Fruit fly (Drosophila melanogaster) whole organism, embryonic: Measurements from ENCODE around the gene CG9839.
A peak's percentile ranks its signal among the peaks of the same experiment; 100 is the strongest.

ENCODE experiments used
- Ada2b ChIP-seq: fragments of 200-800 bp; sonication (Bioruptor generic); IDR thresholded peaks from 2 replicates; pipeline ENCODE4 v1.3.6; 2022; ENCODE audit warnings: missing biosample characterization, missing genetic modification characterization
- Atf-2 ChIP-seq: fragments of 200-800 bp; sonication (Bioruptor generic); optimal IDR thresholded peaks from 2 replicates; lab custom pipeline; 2016; ENCODE audit warnings: missing biosample characterization, missing genetic modification characterization
- B-H1 ChIP-seq: fragments of 200-800 bp; sonication (Bioruptor generic); IDR thresholded peaks from 3 replicates; pipeline ENCODE4 v1.3.6; 2022; ENCODE audit warnings: missing biosample characterization, missing genetic modification characterization
- CG10654 ChIP-seq: fragments of 200-800 bp; sonication (Bioruptor generic); optimal IDR thresholded peaks from 2 replicates; lab custom pipeline; 2016; ENCODE audit warnings: missing biosample characterization, missing genetic modification characterization
- CG11247 ChIP-seq: fragments of 200-800 bp; sonication (Bioruptor generic); IDR thresholded peaks from 2 replicates; pipeline ENCODE4 v1.3.6; 2022; ENCODE audit warnings: missing biosample characterization, missing genetic modification characterization
- CG1233 ChIP-seq: fragments of 200-800 bp; sonication (Bioruptor generic); optimal IDR thresholded peaks from 4 replicates; lab custom pipeline; 2018; ENCODE audit warnings: missing biosample characterization, mild to moderate bottlenecking, missing genetic modification characterization
- CG12769 ChIP-seq: fragments of 200-800 bp; sonication (Bioruptor generic); optimal IDR thresholded peaks from 2 replicates; lab custom pipeline; 2019; ENCODE audit warnings: missing biosample characterization, mild to moderate bottlenecking, missing genetic modification characterization, moderate library complexity
- CG14860 ChIP-seq: fragments of 200-800 bp; sonication (Bioruptor generic); IDR thresholded peaks from 3 replicates; pipeline ENCODE4 v1.3.6; 2022; ENCODE audit warnings: missing biosample characterization, missing genetic modification characterization; ENCODE audit not compliant: partially characterized antibody
- CG1529 ChIP-seq: fragments of 200-800 bp; sonication (Bioruptor generic); optimal IDR thresholded peaks from 3 replicates; lab custom pipeline; 2018; ENCODE audit warnings: missing biosample characterization, missing genetic modification characterization
- CG2712 ChIP-seq: fragments of 200-800 bp; optimal IDR thresholded peaks from 3 replicates; lab custom pipeline; 2019; ENCODE audit warnings: missing biosample characterization, mild to moderate bottlenecking, missing genetic modification characterization, moderate library complexity
- CG31388 ChIP-seq: fragments of 200-800 bp; sonication (Bioruptor generic); optimal IDR thresholded peaks from 2 replicates; lab custom pipeline; 2016; ENCODE audit warnings: missing biosample characterization, missing genetic modification characterization
- CG3281 ChIP-seq: fragments of 200-800 bp; sonication (Bioruptor generic); optimal IDR thresholded peaks from 3 replicates; lab custom pipeline; 2017; ENCODE audit warnings: missing biosample characterization, mild to moderate bottlenecking, missing genetic modification characterization
- CG34376 ChIP-seq: fragments of 200-800 bp; sonication (Bioruptor generic); optimal IDR thresholded peaks from 2 replicates; lab custom pipeline; 2018; ENCODE audit warnings: missing biosample characterization, mild to moderate bottlenecking, missing genetic modification characterization
- CG4282 ChIP-seq: fragments of 200-800 bp; sonication (Bioruptor generic); optimal IDR thresholded peaks from 2 replicates; lab custom pipeline; 2016; ENCODE audit warnings: missing biosample characterization, missing genetic modification characterization
- CG4328 ChIP-seq: fragments of 200-800 bp; sonication (Bioruptor generic); optimal IDR thresholded peaks from 3 replicates; lab custom pipeline; 2017; ENCODE audit warnings: missing biosample characterization, missing genetic modification reagents, missing genetic modification characterization
- CG43689 ChIP-seq: fragments of 200-800 bp; sonication (Bioruptor generic); IDR thresholded peaks from 2 replicates; pipeline ENCODE4 v1.3.6; 2022; ENCODE audit warnings: missing biosample characterization, missing genetic modification characterization
- CG4707 ChIP-seq: fragments of 200-800 bp; sonication (Bioruptor generic); optimal IDR thresholded peaks from 2 replicates; lab custom pipeline; 2018; ENCODE audit warnings: missing biosample characterization, mild to moderate bottlenecking, missing genetic modification characterization, moderate library complexity
- CG7786 ChIP-seq: fragments of 200-800 bp; sonication (Bioruptor generic); optimal IDR thresholded peaks from 2 replicates; lab custom pipeline; 2016; ENCODE audit warnings: missing biosample characterization, missing genetic modification characterization
- CG7839 ChIP-seq: fragments of 200-800 bp; sonication (Bioruptor generic); optimal IDR thresholded peaks from 3 replicates; lab custom pipeline; 2018; ENCODE audit warnings: missing biosample characterization, mild to moderate bottlenecking, missing genetic modification characterization, moderate library complexity
- CG7963 ChIP-seq: fragments of 200-800 bp; sonication (Bioruptor generic); IDR thresholded peaks from 3 replicates; pipeline ENCODE4 v1.3.6; 2022; ENCODE audit warnings: missing biosample characterization, missing genetic modification characterization; ENCODE audit not compliant: partially characterized antibody
- CG8281 ChIP-seq: fragments of 200-800 bp; sonication (Bioruptor generic); optimal IDR thresholded peaks from 2 replicates; lab custom pipeline; 2018; ENCODE audit warnings: missing biosample characterization, mild to moderate bottlenecking, missing genetic modification characterization, moderate library complexity
- CG9437 ChIP-seq: fragments of 200-800 bp; sonication (Bioruptor generic); optimal IDR thresholded peaks from 2 replicates; lab custom pipeline; 2018; ENCODE audit warnings: missing biosample characterization, mild to moderate bottlenecking, missing genetic modification characterization
- D ChIP-seq, 2 experiments: fragments of 200-800 bp in 1 of 2; fragments of >200 bp in 1 of 2; sonication (Bioruptor generic) in 1 of 2; optimal IDR thresholded peaks; 2 replicates in 1 of 2; 3 replicates in 1 of 2; lab custom pipeline; 2017; ENCODE audit warnings: mild to moderate bottlenecking in 1 of 2, missing biosample characterization in 1 of 2, missing genetic modification characterization in 1 of 2, missing genetic modification reagents in 1 of 2
- E2f2 ChIP-seq: fragments of 200-800 bp; sonication (Bioruptor generic); IDR thresholded peaks from 2 replicates; pipeline ENCODE4 v1.3.6; 2022; ENCODE audit warnings: missing biosample characterization, missing genetic modification characterization
- Ets65A ChIP-seq: fragments of 200-800 bp; sonication (Bioruptor generic); peaks from one replicate; lab custom pipeline; 2016; ENCODE audit warnings: missing biosample characterization, missing genetic modification characterization
- Fer3 ChIP-seq: fragments of 200-800 bp; sonication (Bioruptor generic); optimal IDR thresholded peaks from 2 replicates; lab custom pipeline; 2018; ENCODE audit warnings: missing biosample characterization, mild to moderate bottlenecking, missing genetic modification characterization, moderate library complexity
- Gug ChIP-seq: fragments of 200-800 bp; sonication (Bioruptor generic); IDR thresholded peaks from 4 replicates; pipeline ENCODE4 v1.3.6; 2022; ENCODE audit warnings: missing biosample characterization, missing genetic modification characterization
- Lhr ChIP-seq: fragments of 200-800 bp; sonication (Bioruptor generic); optimal IDR thresholded peaks from 3 replicates; lab custom pipeline; 2017; ENCODE audit warnings: mild to moderate bottlenecking, missing biosample characterization, missing genetic modification reagents, missing genetic modification characterization
- MESR4 ChIP-seq: fragments of 200-800 bp; sonication (Bioruptor generic); optimal IDR thresholded peaks from 2 replicates; lab custom pipeline; 2018; ENCODE audit warnings: missing biosample characterization, mild to moderate bottlenecking, missing genetic modification characterization, moderate library complexity
- Mrtf ChIP-seq: fragments of 200-800 bp; sonication (Bioruptor generic); IDR thresholded peaks from 3 replicates; pipeline ENCODE4 v1.3.6; 2022; ENCODE audit warnings: missing biosample characterization, missing genetic modification characterization
- Nf-YA ChIP-seq: fragments of 200-800 bp; sonication (Bioruptor generic); IDR thresholded peaks from 2 replicates; pipeline ENCODE4 v1.3.6; 2022; ENCODE audit warnings: missing biosample characterization, missing genetic modification characterization
- Ravus ChIP-seq: fragments of 200-800 bp; sonication (Bioruptor generic); IDR thresholded peaks from 2 replicates; pipeline ENCODE4 v1.3.6; 2022; ENCODE audit warnings: missing biosample characterization, missing genetic modification characterization
- Sin3A ChIP-seq: fragments of >200 bp; optimal IDR thresholded peaks from 2 replicates; lab custom pipeline; 2018
- Sox100B ChIP-seq: fragments of 200-800 bp; sonication (Bioruptor generic); optimal IDR thresholded peaks from 3 replicates; lab custom pipeline; 2018; ENCODE audit warnings: missing biosample characterization, mild to moderate bottlenecking, missing genetic modification characterization
- Trl ChIP-seq, 3 experiments: fragments of >200 bp in 2 of 3; fragments of 200-800 bp in 1 of 3; sonication (Bioruptor generic) in 1 of 3; optimal IDR thresholded peaks; 2 replicates in 1 of 3; 3 replicates in 2 of 3; lab custom pipeline; 2016 to 2017; ENCODE audit warnings: missing biosample characterization in 1 of 3, missing genetic modification characterization in 1 of 3
- ato ChIP-seq: fragments of 200-800 bp; sonication (Bioruptor generic); IDR thresholded peaks from 2 replicates; pipeline ENCODE4 v1.3.6; 2022; ENCODE audit warnings: missing biosample characterization, missing genetic modification characterization; ENCODE audit not compliant: partially characterized antibody
- az2 ChIP-seq: fragments of 200-800 bp; sonication (Bioruptor generic); optimal IDR thresholded peaks from 3 replicates; lab custom pipeline; 2016; ENCODE audit warnings: missing biosample characterization, missing genetic modification characterization
- cg ChIP-seq: fragments of 200-800 bp; sonication (Bioruptor generic); optimal IDR thresholded peaks from 3 replicates; lab custom pipeline; 2019; ENCODE audit warnings: missing biosample characterization, mild to moderate bottlenecking, missing genetic modification characterization, moderate library complexity
- crc ChIP-seq: fragments of 200-800 bp; sonication (Bioruptor generic); optimal IDR thresholded peaks from 2 replicates; lab custom pipeline; 2016; ENCODE audit warnings: missing biosample characterization, missing genetic modification characterization
- gce ChIP-seq: fragments of 200-800 bp; sonication (Bioruptor generic); IDR thresholded peaks from 3 replicates; pipeline ENCODE4 v1.3.6; 2022; ENCODE audit warnings: missing biosample characterization, missing genetic modification characterization
- ind ChIP-seq: fragments of 200-800 bp; sonication (Bioruptor generic); optimal IDR thresholded peaks from 3 replicates; lab custom pipeline; 2016; ENCODE audit warnings: missing biosample characterization, missing genetic modification characterization
- mirr ChIP-seq: fragments of 200-800 bp; sonication (Bioruptor generic); optimal IDR thresholded peaks from 3 replicates; lab custom pipeline; 2018; ENCODE audit warnings: missing biosample characterization, mild to moderate bottlenecking, missing genetic modification characterization
- mld ChIP-seq: fragments of 200-800 bp; sonication (Bioruptor generic); IDR thresholded peaks from 3 replicates; pipeline ENCODE4 v1.3.6; 2022; ENCODE audit warnings: missing biosample characterization, missing genetic modification characterization; ENCODE audit not compliant: partially characterized antibody
- pan ChIP-seq, 4 experiments: fragments of >200 bp in 3 of 4; fragments of 200-800 bp in 1 of 4; sonication (Bioruptor generic) in 1 of 4; optimal IDR thresholded peaks in 3 of 4; IDR thresholded peaks in 1 of 4; 2 replicates each; pipeline versions ENCODE4 v1.3.6 to Lab custom; 2017 to 2022; ENCODE audit warnings: missing biosample characterization in 2 of 4, missing genetic modification characterization in 2 of 4, mixed read lengths in 1 of 4
- prd ChIP-seq, 3 experiments: fragments of >200 bp in 2 of 3; fragments of 200-800 bp in 1 of 3; sonication (Bioruptor generic) in 1 of 3; optimal IDR thresholded peaks in 2 of 3; IDR thresholded peaks in 1 of 3; 2 replicates in 2 of 3; 3 replicates in 1 of 3; pipeline versions ENCODE4 v1.3.6 to Lab custom; 2017 to 2022; ENCODE audit warnings: missing biosample characterization in 1 of 3, missing genetic modification characterization in 1 of 3
- scrt ChIP-seq: fragments of 200-800 bp; sonication (Bioruptor generic); optimal IDR thresholded peaks from 2 replicates; lab custom pipeline; 2018; ENCODE audit warnings: missing biosample characterization, mild to moderate bottlenecking, missing genetic modification characterization, moderate library complexity
- sd ChIP-seq: fragments of 200-800 bp; sonication (Bioruptor generic); optimal IDR thresholded peaks from 3 replicates; lab custom pipeline; 2018; ENCODE audit warnings: missing biosample characterization, mild to moderate bottlenecking, missing genetic modification characterization, moderate library complexity
- toy ChIP-seq: fragments of 200-800 bp; sonication (Bioruptor generic); IDR thresholded peaks from 2 replicates; pipeline ENCODE4 v1.3.6; 2022; ENCODE audit warnings: missing biosample characterization, missing genetic modification characterization

CG9839 gene

dm6 chr3R:8820428-8820912 lies 14.9 kb upstream of the CG9839 start, which contains the start of gene aqz (continued):
- TF ChIP-seq Mrtf (no peak; the same call in 1 of the 3 replicates), CG31388 (GFP tag; lab: Kevin White, UChicago) (no peak), Gug (GFP tag; lab: Robert Waterston, UW) (peak; percentile 21; the same call in 1 of the 4 replicates), prd (optimal IDR thresholded peaks at IDR 0.05; lab: Kevin White, UChicago) (no peak), prd (GFP tag; IDR thresholded peaks at IDR 0.05; lab: Robert Waterston, UW) (peak; percentile 49), CG7963 (GFP tag; lab: Robert Waterston, UW) (no peak), CG7839 (tag; lab: Kevin White, UChicago) (peak; percentile 58), Ets65A (peak; percentile 95), mld (peak; percentile 69; the same call in 1 of the 3 replicates), CG10654 (GFP tag; lab: Kevin White, UChicago) (peak; percentile 18), az2 (GFP tag; lab: Kevin White, UChicago) (peak; percentile 35), Atf-2 (GFP tag; lab: Kevin White, UChicago) (peak; percentile 48), CG7786 (GFP tag; lab: Kevin White, UChicago) (no peak), D (optimal IDR thresholded peaks at IDR 0.05; lab: Kevin White, UChicago) (no peak), D (GFP tag; optimal IDR thresholded peaks at IDR 0.05; lab: Kevin White, UChicago) (peak; percentile 4), Trl (optimal IDR thresholded peaks at IDR 0.05; lab: Kevin White, UChicago) (no peak), Trl (GFP tag; optimal IDR thresholded peaks at IDR 0.05; lab: Kevin White, UChicago) (peak; percentile 73), CG11247 (GFP tag; lab: Robert Waterston, UW) (peak; percentile 73), ind (GFP tag; lab: Kevin White, UChicago) (peak; percentile 23), CG34376 (GFP tag; lab: Kevin White, UChicago) (peak; percentile 91), pan (optimal IDR thresholded peaks at IDR 0.05; lab: Kevin White, UChicago) (no peak), pan (GFP tag; optimal IDR thresholded peaks at IDR 0.05 in 1 of 2, IDR thresholded peaks at IDR 0.05 in 1 of 2) (peak in 1 of 2 experiments; percentile 65), mirr (GFP tag; lab: Kevin White, UChicago) (peak; percentile 74), B-H1 (GFP tag; lab: Robert Waterston, UW) (peak; percentile 21; the same call in 1 of the 3 replicates), Sox100B (GFP tag; lab: Kevin White, UChicago) (no peak), CG4282 (GFP tag; lab: Kevin White, UChicago) (no peak), gce (no peak; the same call in 2 of the 3 replicates), scrt (peak; percentile 74), cg (GFP tag; lab: Kevin White, UChicago) (peak; percentile 66), CG8281 (tag; lab: Kevin White, UChicago) (no peak), CG1529 (GFP tag; lab: Kevin White, UChicago) (peak; percentile 50), Lhr (peak; percentile 89), CG4328 (no peak), CG43689 (GFP tag; lab: Robert Waterston, UW) (no peak), CG9437 (GFP tag; lab: Kevin White, UChicago) (no peak), sd (tag; lab: Kevin White, UChicago) (peak; percentile 78), toy (GFP tag; lab: Robert Waterston, UW) (no peak), crc (GFP tag; lab: Kevin White, UChicago) (no peak), Nf-YA (GFP tag; lab: Robert Waterston, UW) (peak; percentile 24; the same call in 1 of the 2 replicates), Sin3A (peak; percentile 48), Fer3 (tag; lab: Kevin White, UChicago) (peak; percentile 43), Ravus (GFP tag; lab: Robert Waterston, UW) (no peak), MESR4 (GFP tag; lab: Kevin White, UChicago) (peak; percentile 76), CG12769 (tag; lab: Kevin White, UChicago) (peak; percentile 81), CG1233 (GFP tag; lab: Kevin White, UChicago) (peak; percentile 68), CG4707 (GFP tag; lab: Kevin White, UChicago) (peak; percentile 63), Ada2b (peak; percentile 24; the same call in 1 of the 2 replicates), CG2712 (tag; lab: Kevin White, UChicago) (peak; percentile 67), CG3281 (GFP tag; lab: Kevin White, UChicago) (peak; percentile 40), CG14860 (GFP tag; lab: Robert Waterston, UW) (no peak), ato (GFP tag; lab: Robert Waterston, UW) (0 out of 2 replicates have a peak, but pooled peaks have one; percentile 67), E2f2 (GFP tag; lab: Robert Waterston, UW) (peak; percentile 82)
